Worm (Caenorhabditis elegans) whole organism, L1 larva: ENCODE measurements around the gene nstp-6.
A peak's percentile ranks its signal among the peaks of the same experiment; 100 is the strongest.

ENCODE experiments used
- C04F5.9 ChIP-seq: sonication (generic microtip); optimal IDR thresholded peaks from 2 replicates; lab custom pipeline; 2016; ENCODE audit warnings: missing genetic modification characterization, missing compliant biosample characterization
- F16B12.6 ChIP-seq: fragments of 150-350 bp; optimal IDR thresholded peaks from 2 replicates; lab custom pipeline; 2014; ENCODE audit warnings: missing biosample characterization, missing genetic modification characterization
- Y116A8C.19 ChIP-seq: sonication (generic microtip); optimal IDR thresholded peaks from 2 replicates; lab custom pipeline; 2016; ENCODE audit warnings: missing compliant biosample characterization, missing genetic modification characterization, borderline replicate concordance
- aha-1 ChIP-seq: fragments of 150-350 bp; optimal IDR thresholded peaks from 2 replicates; lab custom pipeline; 2014; ENCODE audit warnings: missing biosample characterization, missing genetic modification characterization
- aly-2 ChIP-seq: fragments of 150-350 bp; optimal IDR thresholded peaks from 2 replicates; lab custom pipeline; 2014; ENCODE audit warnings: missing biosample characterization, missing genetic modification characterization
- blmp-1 ChIP-seq: fragments of 150-350 bp; optimal IDR thresholded peaks from 2 replicates; lab custom pipeline; 2014; ENCODE audit warnings: missing biosample characterization, missing genetic modification characterization
- ceh-63 ChIP-seq: fragments of 200-800 bp; sonication (Bioruptor generic); optimal IDR thresholded peaks from 2 replicates; lab custom pipeline; 2018; ENCODE audit warnings: mild to moderate bottlenecking, missing genetic modification characterization, missing compliant biosample characterization
- ceh-8 ChIP-seq: fragments of 200-800 bp; sonication (Bioruptor generic); optimal IDR thresholded peaks from 2 replicates; lab custom pipeline; 2018; ENCODE audit warnings: mild to moderate bottlenecking, missing genetic modification characterization, moderate library complexity, missing compliant biosample characterization
- ceh-82 ChIP-seq, 3 experiments: fragments of 150-350 bp in 1 of 3; sonication (generic microtip) in 2 of 3; optimal IDR thresholded peaks; 2 replicates each; lab custom pipeline; 2014 to 2017; ENCODE audit warnings: missing biosample characterization in 3 of 3, missing genetic modification characterization in 3 of 3
- ceh-88 ChIP-seq: fragments of 200-800 bp; sonication (Bioruptor generic); IDR thresholded peaks from 2 replicates; pipeline ENCODE4 v1.3.6; 2022; ENCODE audit warnings: missing genetic modification characterization, missing compliant biosample characterization
- ceh-90 ChIP-seq: sonication (generic microtip); optimal IDR thresholded peaks from 2 replicates; lab custom pipeline; 2016; ENCODE audit warnings: missing genetic modification characterization, missing compliant biosample characterization
- ces-1 ChIP-seq: fragments of 150-350 bp; optimal IDR thresholded peaks from 2 replicates; lab custom pipeline; 2014; ENCODE audit warnings: missing biosample characterization, missing genetic modification reagents, missing genetic modification characterization
- dpl-1 ChIP-seq, 3 experiments: fragments of 150-350 bp in 2 of 3; sonication (generic microtip) in 1 of 3; optimal IDR thresholded peaks; 2 replicates each; lab custom pipeline; 2014 to 2017; ENCODE audit warnings: missing biosample characterization in 3 of 3, missing genetic modification characterization in 3 of 3, missing genetic modification reagents in 3 of 3
- dsc-1 ChIP-seq: sonication (generic microtip); optimal IDR thresholded peaks from 2 replicates; lab custom pipeline; 2016; ENCODE audit warnings: mild to moderate bottlenecking, missing genetic modification characterization, missing compliant biosample characterization
- efl-3 ChIP-seq: fragments of 200-800 bp; sonication (Bioruptor generic); optimal IDR thresholded peaks from 2 replicates; lab custom pipeline; 2018; ENCODE audit warnings: mild to moderate bottlenecking, missing genetic modification characterization, missing compliant biosample characterization
- egl-27 ChIP-seq, 2 experiments: fragments of 150-350 bp in 1 of 2; sonication (generic microtip); optimal IDR thresholded peaks; 3 replicates each; lab custom pipeline; 2017 to 2018; ENCODE audit warnings: missing biosample characterization in 2 of 2, missing genetic modification characterization in 2 of 2, missing genetic modification reagents in 2 of 2
- elt-3 ChIP-seq, 6 experiments: fragments of 150-350 bp in 1 of 6; sonication (generic microtip); optimal IDR thresholded peaks; 2 replicates each; lab custom pipeline; 2017 to 2018; ENCODE audit warnings: missing biosample characterization in 6 of 6, missing genetic modification characterization in 6 of 6, inconsistent platforms in 1 of 6
- fkh-4 ChIP-seq: sonication (generic microtip); optimal IDR thresholded peaks from 2 replicates; lab custom pipeline; 2016; ENCODE audit warnings: missing compliant biosample characterization, missing genetic modification characterization, borderline replicate concordance
- fos-1 ChIP-seq: fragments of 150-350 bp; optimal IDR thresholded peaks from 2 replicates; lab custom pipeline; 2014; ENCODE audit warnings: missing biosample characterization, missing genetic modification characterization
- hlh-17 ChIP-seq: fragments of 200-800 bp; sonication (Bioruptor generic); optimal IDR thresholded peaks from 2 replicates; lab custom pipeline; 2018; ENCODE audit warnings: missing genetic modification characterization, mild to moderate bottlenecking, missing compliant biosample characterization, moderate library complexity, borderline replicate concordance
- hlh-4 ChIP-seq: sonication (generic microtip); optimal IDR thresholded peaks from 2 replicates; lab custom pipeline; 2016; ENCODE audit warnings: mild to moderate bottlenecking, missing genetic modification characterization, missing compliant biosample characterization
- hpl-2 ChIP-seq: fragments of 150-350 bp; optimal IDR thresholded peaks from 2 replicates; lab custom pipeline; 2014; ENCODE audit warnings: missing biosample characterization, missing genetic modification reagents, missing genetic modification characterization
- jun-1 ChIP-seq: fragments of 150-350 bp; optimal IDR thresholded peaks from 2 replicates; lab custom pipeline; 2014; ENCODE audit warnings: missing biosample characterization, missing genetic modification reagents, missing genetic modification characterization
- lin-13 ChIP-seq: fragments of 150-350 bp; optimal IDR thresholded peaks from 2 replicates; lab custom pipeline; 2014; ENCODE audit warnings: missing biosample characterization, missing genetic modification reagents, missing genetic modification characterization
- lin-14 ChIP-seq: fragments of 200-800 bp; sonication (Bioruptor generic); optimal IDR thresholded peaks from 2 replicates; lab custom pipeline; 2018; ENCODE audit warnings: mild to moderate bottlenecking, missing genetic modification characterization, moderate library complexity, missing compliant biosample characterization
- lin-15B ChIP-seq: fragments of 150-350 bp; sonication (generic microtip); optimal IDR thresholded peaks from 3 replicates; lab custom pipeline; 2014; ENCODE audit warnings: missing biosample characterization, missing genetic modification characterization
- lin-35 ChIP-seq, 2 experiments: fragments of 150-350 bp; optimal IDR thresholded peaks; 2 replicates each; lab custom pipeline; 2014; ENCODE audit warnings: missing biosample characterization in 2 of 2, missing genetic modification characterization in 2 of 2, missing genetic modification reagents in 2 of 2
- lin-39 ChIP-seq: fragments of 150-350 bp; optimal IDR thresholded peaks from 2 replicates; lab custom pipeline; 2014; ENCODE audit warnings: missing biosample characterization, missing genetic modification reagents, missing genetic modification characterization
- lir-3 ChIP-seq: sonication (generic microtip); optimal IDR thresholded peaks from 2 replicates; lab custom pipeline; 2016; ENCODE audit warnings: mild to moderate bottlenecking, missing genetic modification characterization, moderate library complexity, missing compliant biosample characterization; ENCODE audit not compliant: poor library complexity
- mef-2 ChIP-seq: fragments of 150-350 bp; optimal IDR thresholded peaks from 2 replicates; lab custom pipeline; 2014; ENCODE audit warnings: missing biosample characterization, missing genetic modification characterization
- mep-1 ChIP-seq: fragments of 150-350 bp; optimal IDR thresholded peaks from 2 replicates; lab custom pipeline; 2014; ENCODE audit warnings: missing biosample characterization, missing genetic modification characterization
- nhr-12 ChIP-seq: sonication (generic microtip); optimal IDR thresholded peaks from 2 replicates; lab custom pipeline; 2017; ENCODE audit warnings: missing biosample characterization, missing genetic modification characterization
- nhr-28 ChIP-seq: fragments of 150-350 bp; optimal IDR thresholded peaks from 2 replicates; lab custom pipeline; 2014; ENCODE audit warnings: missing biosample characterization, missing genetic modification characterization
- nhr-47 ChIP-seq: sonication (generic microtip); optimal IDR thresholded peaks from 2 replicates; lab custom pipeline; 2016; ENCODE audit warnings: mild to moderate bottlenecking, missing genetic modification characterization, moderate library complexity, missing compliant biosample characterization
- nhr-71 ChIP-seq: sonication (generic microtip); optimal IDR thresholded peaks from 2 replicates; lab custom pipeline; 2016; ENCODE audit warnings: mild to moderate bottlenecking, missing genetic modification characterization, moderate library complexity, missing compliant biosample characterization
- nhr-85 ChIP-seq: sonication (generic microtip); peaks from one replicate; lab custom pipeline; 2016; ENCODE audit warnings: missing genetic modification characterization, inconsistent platforms, missing compliant biosample characterization
- nhr-90 ChIP-seq: sonication (generic microtip); optimal IDR thresholded peaks from 2 replicates; lab custom pipeline; 2016; ENCODE audit warnings: mild to moderate bottlenecking, missing genetic modification characterization, missing compliant biosample characterization; ENCODE audit not compliant: poor library complexity
- pax-3 ChIP-seq: fragments of 200-800 bp; sonication (Bioruptor generic); optimal IDR thresholded peaks from 2 replicates; lab custom pipeline; 2018; ENCODE audit warnings: mild to moderate bottlenecking, missing genetic modification characterization, moderate library complexity, missing compliant biosample characterization
- pqm-1 ChIP-seq: sonication (generic microtip); optimal IDR thresholded peaks from 3 replicates; lab custom pipeline; 2017; ENCODE audit warnings: missing biosample characterization, missing genetic modification characterization
- rnt-1 ChIP-seq: sonication (generic microtip); optimal IDR thresholded peaks from 2 replicates; lab custom pipeline; 2016; ENCODE audit warnings: mild to moderate bottlenecking, missing genetic modification characterization, moderate library complexity, missing compliant biosample characterization
- skn-1 ChIP-seq: fragments of 150-350 bp; optimal IDR thresholded peaks from 2 replicates; lab custom pipeline; 2014; ENCODE audit warnings: missing biosample characterization, missing genetic modification characterization
- sptf-1 ChIP-seq: fragments of 150-350 bp; optimal IDR thresholded peaks from 2 replicates; lab custom pipeline; 2014; ENCODE audit warnings: missing biosample characterization, missing genetic modification characterization
- sup-37 ChIP-seq: fragments of 200-800 bp; sonication (Bioruptor generic); optimal IDR thresholded peaks from 2 replicates; lab custom pipeline; 2018; ENCODE audit warnings: mild to moderate bottlenecking, missing genetic modification characterization, missing compliant biosample characterization
- swsn-7 ChIP-seq: sonication (generic microtip); optimal IDR thresholded peaks from 2 replicates; lab custom pipeline; 2016; ENCODE audit warnings: missing genetic modification characterization, missing compliant biosample characterization
- tbx-2 ChIP-seq: sonication (generic microtip); optimal IDR thresholded peaks from 2 replicates; lab custom pipeline; 2016; ENCODE audit warnings: missing genetic modification characterization, missing compliant biosample characterization
- unc-130 ChIP-seq: fragments of 150-350 bp; optimal IDR thresholded peaks from 2 replicates; lab custom pipeline; 2017; ENCODE audit warnings: missing biosample characterization, missing genetic modification characterization, inconsistent platforms
- unc-30 ChIP-seq: sonication (generic microtip); optimal IDR thresholded peaks from 2 replicates; lab custom pipeline; 2017; ENCODE audit warnings: missing biosample characterization, missing genetic modification characterization
- vab-15 ChIP-seq: sonication (generic microtip); optimal IDR thresholded peaks from 2 replicates; lab custom pipeline; 2017; ENCODE audit warnings: missing genotype, mild to moderate bottlenecking, missing genetic modification characterization, missing compliant biosample characterization
- xbp-1 ChIP-seq: sonication (generic microtip); optimal IDR thresholded peaks from 2 replicates; lab custom pipeline; 2016; ENCODE audit warnings: missing genetic modification characterization, missing compliant biosample characterization
- zip-4 ChIP-seq: fragments of 200-800 bp; sonication (Bioruptor generic); optimal IDR thresholded peaks from 2 replicates; lab custom pipeline; 2018; ENCODE audit warnings: mild to moderate bottlenecking, missing genetic modification characterization, moderate library complexity, missing compliant biosample characterization
- ztf-11 ChIP-seq, 2 experiments: sonication (generic microtip); optimal IDR thresholded peaks; 2 replicates each; lab custom pipeline; 2016 to 2017; ENCODE audit warnings: missing genetic modification characterization in 2 of 2, missing biosample characterization in 1 of 2, missing compliant biosample characterization in 1 of 2

Gene nstp-6

DNA sequence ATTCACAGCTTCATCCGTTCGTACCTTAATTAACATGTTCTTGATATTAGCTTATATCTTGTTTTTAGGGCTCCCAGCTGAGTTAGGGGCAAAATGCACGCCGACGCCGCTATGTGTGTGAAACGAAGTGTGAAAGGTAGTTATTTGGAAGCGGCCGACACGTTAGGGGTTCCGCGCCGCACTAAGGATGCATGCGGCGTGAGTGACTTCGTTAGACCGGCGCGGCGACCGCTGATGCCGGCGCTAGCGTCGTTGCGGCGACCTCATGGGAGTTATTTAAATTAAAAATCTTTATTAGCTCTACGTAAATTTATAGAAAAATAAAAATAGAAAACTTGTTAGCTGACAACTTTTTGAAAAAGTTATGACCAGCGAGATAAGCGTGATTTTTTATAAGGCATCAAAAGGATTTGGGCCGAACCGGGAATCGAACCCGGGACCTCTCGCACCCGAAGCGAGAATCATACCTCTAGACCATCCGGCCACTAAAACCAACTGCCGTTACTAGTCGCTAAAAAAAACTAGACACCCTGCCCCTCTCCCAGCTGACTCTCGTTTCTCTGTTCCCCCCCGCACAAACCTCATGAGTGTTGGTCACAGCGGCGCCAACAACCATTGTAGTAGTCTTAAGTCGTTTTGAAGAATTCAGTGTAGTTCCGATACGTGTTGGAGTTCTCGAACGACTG lies 4.5 kb upstream of the nstp-6 start (continued):
- peak; percentile 18 for TF ChIP-seq tbx-2 (tag; lab: Kevin White, UChicago)
- no peak for TF ChIP-seq efl-3
- peak; percentile 41 for TF ChIP-seq nhr-85 (tag; lab: Kevin White, UChicago)
- no peak for TF ChIP-seq hlh-17 (GFP tag; lab: Kevin White, UChicago)
- no peak for TF ChIP-seq Y116A8C.19 (tag; lab: Kevin White, UChicago)
- no peak for TF ChIP-seq sptf-1
- TF ChIP-seq nhr-28 (tag; lab: Kevin White, UChicago), result no peak
- peak; percentile 47 for TF ChIP-seq mep-1 (tag; lab: Kevin White, UChicago)
- TF ChIP-seq nhr-47, result peak; percentile 77
- TF ChIP-seq fkh-4, result no peak
- TF ChIP-seq swsn-7 (tag; lab: Kevin White, UChicago), result peak; percentile 58
- no peak for TF ChIP-seq vab-15 (tag; lab: Kevin White, UChicago)
- no peak for TF ChIP-seq egl-27 (tag; optimal IDR thresholded peaks at IDR 0.05; lab: Kevin White, UChicago)
- TF ChIP-seq pax-3 (tag; lab: Kevin White, UChicago), result peak; percentile 27
- peak; percentile 70 for TF ChIP-seq nhr-90 (tag; lab: Kevin White, UChicago)
- TF ChIP-seq pqm-1 (tag; lab: Kevin White, UChicago), result no peak
- no peak for TF ChIP-seq F16B12.6 (tag; lab: Kevin White, UChicago)
- no peak for TF ChIP-seq ceh-90 (tag; lab: Kevin White, UChicago)
- no peak for TF ChIP-seq lin-15B (tag; lab: Kevin White, UChicago)
- peak; percentile 52 for TF ChIP-seq xbp-1 (tag; lab: Kevin White, UChicago)
- TF ChIP-seq hlh-4 (tag; lab: Kevin White, UChicago), result no peak
- TF ChIP-seq elt-3 (tag; optimal IDR thresholded peaks at IDR 0.05; lab: Kevin White, UChicago), result no peak
- peak; percentile 51 for TF ChIP-seq fos-1 (tag; lab: Kevin White, UChicago)
- TF ChIP-seq lin-35 (GFP tag; optimal IDR thresholded peaks at IDR 0.05; lab: Kevin White, UChicago), result peak; percentile 51 to 56
- no peak for TF ChIP-seq nhr-12 (tag; lab: Kevin White, UChicago)
- TF ChIP-seq nhr-71 (tag; lab: Kevin White, UChicago), result peak; percentile 72
- no peak for TF ChIP-seq ceh-63 (GFP tag; lab: Kevin White, UChicago)
- TF ChIP-seq jun-1 (tag; lab: Kevin White, UChicago), result peak; percentile 57
- TF ChIP-seq ceh-82 (tag; optimal IDR thresholded peaks at IDR 0.05; lab: Kevin White, UChicago), result peak; percentile 20 to 63 (median 38)
- no peak for TF ChIP-seq ces-1 (GFP tag; lab: Kevin White, UChicago)
- TF ChIP-seq aha-1 (tag; lab: Kevin White, UChicago), result no peak
- TF ChIP-seq unc-130 (tag; lab: Kevin White, UChicago), result peak; percentile 67
- no peak for TF ChIP-seq C04F5.9
- TF ChIP-seq lin-13, result no peak
- no peak for TF ChIP-seq hpl-2 (GFP tag; lab: Kevin White, UChicago)
- TF ChIP-seq sup-37, result no peak
- TF ChIP-seq aly-2 (tag; lab: Kevin White, UChicago), result no peak
- no peak for TF ChIP-seq lir-3 (tag; lab: Kevin White, UChicago)
- no peak for TF ChIP-seq unc-30
- TF ChIP-seq zip-4 (GFP tag; lab: Kevin White, UChicago), result no peak
- peak in 1 of 2 experiments; percentile 20 for TF ChIP-seq ztf-11 (tag; optimal IDR thresholded peaks at IDR 0.05; lab: Kevin White, UChicago)
- no peak for TF ChIP-seq blmp-1 (tag; lab: Kevin White, UChicago)
- TF ChIP-seq skn-1 (tag; lab: Kevin White, UChicago), result peak; percentile 36
- no peak for TF ChIP-seq ceh-88 (GFP tag; lab: Robert Waterston, UW)
- TF ChIP-seq dpl-1 (GFP tag; optimal IDR thresholded peaks at IDR 0.05; lab: Kevin White, UChicago), result peak; percentile 20 to 33 (median 27)
- no peak for TF ChIP-seq ceh-8 (GFP tag; lab: Kevin White, UChicago)
- no peak for TF ChIP-seq lin-39 (tag; lab: Kevin White, UChicago)
- peak; percentile 62 for TF ChIP-seq dsc-1 (tag; lab: Kevin White, UChicago)
- peak; percentile 69 for TF ChIP-seq rnt-1 (tag; lab: Kevin White, UChicago)
- TF ChIP-seq lin-14 (GFP tag; lab: Kevin White, UChicago), result peak; percentile 55
- TF ChIP-seq mef-2 (tag; lab: Kevin White, UChicago), result no peak
